Fruit fly (Drosophila melanogaster) whole organism, embryonic: Measurements from ENCODE around the gene CG43163.

ENCODE experiments used
- CG11085 ChIP-seq: fragments of 200-800 bp; sonication (Bioruptor generic); IDR thresholded peaks from 2 replicates; pipeline ENCODE4 v1.3.6; 2022; ENCODE audit warnings: missing biosample characterization, missing genetic modification characterization
- CG11247 ChIP-seq: fragments of 200-800 bp; sonication (Bioruptor generic); IDR thresholded peaks from 2 replicates; pipeline ENCODE4 v1.3.6; 2022; ENCODE audit warnings: missing biosample characterization, missing genetic modification characterization
- CG15601 ChIP-seq: fragments of 200-800 bp; sonication (Bioruptor generic); optimal IDR thresholded peaks from 3 replicates; lab custom pipeline; 2019; ENCODE audit warnings: missing biosample characterization, mild to moderate bottlenecking, missing genetic modification characterization, moderate library complexity
- CG1602 ChIP-seq: fragments of 200-800 bp; sonication (Bioruptor generic); optimal IDR thresholded peaks from 3 replicates; lab custom pipeline; 2016; ENCODE audit warnings: missing biosample characterization, missing genetic modification characterization
- CG16815 ChIP-seq: fragments of 200-800 bp; sonication (Bioruptor generic); optimal IDR thresholded peaks from 3 replicates; lab custom pipeline; 2017; ENCODE audit warnings: missing biosample characterization, mild to moderate bottlenecking, missing genetic modification characterization
- CG2199 ChIP-seq: fragments of 200-800 bp; sonication (Bioruptor generic); IDR thresholded peaks from 3 replicates; pipeline ENCODE4 v1.3.6; 2022; ENCODE audit warnings: missing biosample characterization, missing genetic modification characterization
- CG30403 ChIP-seq: fragments of 200-800 bp; sonication (Bioruptor generic); optimal IDR thresholded peaks from 3 replicates; lab custom pipeline; 2016; ENCODE audit warnings: missing biosample characterization, missing genetic modification characterization
- CG31441 ChIP-seq: fragments of 200-800 bp; sonication (Bioruptor generic); IDR thresholded peaks from 2 replicates; pipeline ENCODE4 v1.3.6; 2022; ENCODE audit warnings: missing biosample characterization, missing genetic modification characterization
- CG33213 ChIP-seq: fragments of 200-800 bp; sonication (Bioruptor generic); optimal IDR thresholded peaks from 3 replicates; lab custom pipeline; 2016; ENCODE audit warnings: missing biosample characterization, missing genetic modification characterization
- CG33557 ChIP-seq: fragments of 200-800 bp; sonication (Bioruptor generic); optimal IDR thresholded peaks from 2 replicates; lab custom pipeline; 2019; ENCODE audit warnings: missing biosample characterization, mild to moderate bottlenecking, missing genetic modification characterization, moderate library complexity
- CG3726 ChIP-seq: fragments of 200-800 bp; sonication (Bioruptor generic); IDR thresholded peaks from 3 replicates; pipeline ENCODE4, ENCODE4 v1.3.6; 2022; ENCODE audit warnings: missing biosample characterization, missing genetic modification characterization
- CG4282 ChIP-seq: fragments of 200-800 bp; sonication (Bioruptor generic); optimal IDR thresholded peaks from 2 replicates; lab custom pipeline; 2016; ENCODE audit warnings: missing biosample characterization, missing genetic modification characterization
- CG4404 ChIP-seq: fragments of 200-800 bp; sonication (Bioruptor generic); IDR thresholded peaks from 2 replicates; pipeline ENCODE4 v1.3.6; 2022; ENCODE audit warnings: missing biosample characterization, missing genetic modification characterization
- CG6813 ChIP-seq: fragments of 200-800 bp; sonication (Bioruptor generic); optimal IDR thresholded peaks from 2 replicates; lab custom pipeline; 2017; ENCODE audit warnings: missing biosample characterization, missing genetic modification characterization, mild to moderate bottlenecking, moderate library complexity, missing genetic modification reagents
- CoRest ChIP-seq: fragments of 200-800 bp; sonication (Bioruptor generic); optimal IDR thresholded peaks from 3 replicates; lab custom pipeline; 2018; ENCODE audit warnings: missing biosample characterization, mild to moderate bottlenecking, missing genetic modification characterization, moderate library complexity
- D19A ChIP-seq: fragments of 200-800 bp; optimal IDR thresholded peaks from 3 replicates; lab custom pipeline; 2019; ENCODE audit warnings: missing biosample characterization, mild to moderate bottlenecking, missing genetic modification characterization, moderate library complexity
- HLH54F ChIP-seq: fragments of 200-800 bp; sonication (Bioruptor generic); optimal IDR thresholded peaks from 3 replicates; lab custom pipeline; 2016; ENCODE audit warnings: missing biosample characterization, missing genetic modification characterization
- NC2β ChIP-seq: fragments of 200-800 bp; sonication (Bioruptor generic); optimal IDR thresholded peaks from 2 replicates; lab custom pipeline; 2016; ENCODE audit warnings: missing biosample characterization, missing genetic modification characterization
- Nf-YA ChIP-seq: fragments of 200-800 bp; sonication (Bioruptor generic); IDR thresholded peaks from 2 replicates; pipeline ENCODE4 v1.3.6; 2022; ENCODE audit warnings: missing biosample characterization, missing genetic modification characterization
- Pdp1 ChIP-seq, 2 experiments: fragments of 200-800 bp; sonication (Bioruptor generic); optimal IDR thresholded peaks; 3 replicates each; lab custom pipeline; 2016; ENCODE audit warnings: missing biosample characterization in 2 of 2, missing genetic modification characterization in 2 of 2, mild to moderate bottlenecking in 1 of 2, moderate library complexity in 1 of 2
- Rfx ChIP-seq: fragments of 200-800 bp; sonication (Bioruptor generic); IDR thresholded peaks from 2 replicates; pipeline ENCODE4 v1.3.6; 2022; ENCODE audit warnings: missing biosample characterization, missing genetic modification characterization
- al ChIP-seq: fragments of 200-800 bp; sonication (Bioruptor generic); IDR thresholded peaks from 2 replicates; pipeline ENCODE4 v1.3.6; 2022; ENCODE audit warnings: missing biosample characterization, missing genetic modification characterization
- bab2 ChIP-seq: fragments of 200-800 bp; sonication (Bioruptor generic); optimal IDR thresholded peaks from 2 replicates; lab custom pipeline; 2016; ENCODE audit warnings: missing biosample characterization, missing genetic modification characterization
- chinmo ChIP-seq: fragments of 200-800 bp; sonication (Bioruptor generic); IDR thresholded peaks from 4 replicates; pipeline ENCODE4 v1.3.6; 2022; ENCODE audit warnings: missing biosample characterization, missing genetic modification characterization; ENCODE audit not compliant: partially characterized antibody
- cwo ChIP-seq: fragments of 200-800 bp; sonication (Bioruptor generic); optimal IDR thresholded peaks from 3 replicates; lab custom pipeline; 2017; ENCODE audit warnings: missing biosample characterization, missing genetic modification characterization, mild to moderate bottlenecking, moderate library complexity, missing genetic modification reagents
- danr ChIP-seq: fragments of 200-800 bp; sonication (Bioruptor generic); IDR thresholded peaks from 2 replicates; pipeline ENCODE4 v1.3.6; 2022; ENCODE audit warnings: missing biosample characterization, missing genetic modification characterization
- dati ChIP-seq: fragments of 200-800 bp; sonication (Bioruptor generic); IDR thresholded peaks from 2 replicates; pipeline ENCODE4 v1.3.6; 2022; ENCODE audit warnings: missing biosample characterization, missing genetic modification characterization
- dimm ChIP-seq: fragments of 200-800 bp; sonication (Bioruptor generic); IDR thresholded peaks from 2 replicates; pipeline ENCODE4 v1.3.6; 2022; ENCODE audit warnings: missing biosample characterization, missing genetic modification characterization
- dmrt11E ChIP-seq: fragments of 200-800 bp; sonication (Bioruptor generic); optimal IDR thresholded peaks from 3 replicates; lab custom pipeline; 2018; ENCODE audit warnings: missing biosample characterization, mild to moderate bottlenecking, missing genetic modification characterization, moderate library complexity
- ewg ChIP-seq: fragments of 200-800 bp; sonication (Bioruptor generic); optimal IDR thresholded peaks from 3 replicates; lab custom pipeline; 2017; ENCODE audit warnings: mild to moderate bottlenecking, missing biosample characterization, missing genetic modification reagents, missing genetic modification characterization
- fd96Cb ChIP-seq: fragments of 200-800 bp; sonication (Bioruptor generic); optimal IDR thresholded peaks from 2 replicates; lab custom pipeline; 2018; ENCODE audit warnings: missing biosample characterization, mild to moderate bottlenecking, missing genetic modification characterization, moderate library complexity
- gcm ChIP-seq: fragments of 200-800 bp; sonication (Bioruptor generic); optimal IDR thresholded peaks from 2 replicates; lab custom pipeline; 2019; ENCODE audit warnings: missing biosample characterization, mild to moderate bottlenecking, missing genetic modification characterization, moderate library complexity
- gem ChIP-seq: fragments of 200-800 bp; sonication (Bioruptor generic); optimal IDR thresholded peaks from 2 replicates; lab custom pipeline; 2019; ENCODE audit warnings: missing biosample characterization, mild to moderate bottlenecking, missing genetic modification characterization, moderate library complexity
- gfzf ChIP-seq: fragments of 200-800 bp; sonication (Bioruptor generic); optimal IDR thresholded peaks from 2 replicates; lab custom pipeline; 2016; ENCODE audit warnings: missing biosample characterization, mild to moderate bottlenecking, missing genetic modification characterization, moderate library complexity
- grn ChIP-seq: fragments of 200-800 bp; sonication (Bioruptor generic); optimal IDR thresholded peaks from 3 replicates; lab custom pipeline; 2017; ENCODE audit warnings: missing biosample characterization, missing genetic modification characterization
- hb ChIP-seq: fragments of 200-800 bp; sonication (Bioruptor generic); IDR thresholded peaks from 3 replicates; pipeline ENCODE4 v1.3.6; 2022; ENCODE audit warnings: missing biosample characterization, missing genetic modification characterization; ENCODE audit not compliant: partially characterized antibody
- hth ChIP-seq: fragments of >200 bp; optimal IDR thresholded peaks from 2 replicates; lab custom pipeline; 2017; ENCODE audit warnings: inconsistent platforms
- lov ChIP-seq, 2 experiments: fragments of 200-800 bp in 1 of 2; fragments of >200 bp in 1 of 2; sonication (Bioruptor generic) in 1 of 2; IDR thresholded peaks in 1 of 2; optimal IDR thresholded peaks in 1 of 2; 2 replicates in 1 of 2; 3 replicates in 1 of 2; pipeline versions ENCODE4 v1.3.6 to Lab custom; 2017 to 2022; ENCODE audit warnings: missing biosample characterization in 1 of 2, missing genetic modification characterization in 1 of 2
- otp ChIP-seq: fragments of 200-800 bp; sonication (Bioruptor generic); IDR thresholded peaks from 3 replicates; pipeline ENCODE4, ENCODE4 v1.3.6; 2022; ENCODE audit warnings: missing biosample characterization, missing genetic modification characterization
- pb ChIP-seq: fragments of 200-800 bp; sonication (Bioruptor generic); optimal IDR thresholded peaks from 3 replicates; lab custom pipeline; 2016; ENCODE audit warnings: missing biosample characterization, missing genetic modification characterization
- prd ChIP-seq, 3 experiments: fragments of >200 bp in 2 of 3; fragments of 200-800 bp in 1 of 3; sonication (Bioruptor generic) in 1 of 3; optimal IDR thresholded peaks in 2 of 3; IDR thresholded peaks in 1 of 3; 2 replicates in 2 of 3; 3 replicates in 1 of 3; pipeline versions ENCODE4 v1.3.6 to Lab custom; 2017 to 2022; ENCODE audit warnings: missing biosample characterization in 1 of 3, missing genetic modification characterization in 1 of 3
- repo ChIP-seq: fragments of 200-800 bp; sonication (Bioruptor generic); optimal IDR thresholded peaks from 2 replicates; lab custom pipeline; 2016; ENCODE audit warnings: missing biosample characterization, missing genetic modification characterization
- sens ChIP-seq: fragments of 200-800 bp; sonication (Bioruptor generic); peaks from one replicate; lab custom pipeline; 2016; ENCODE audit warnings: missing biosample characterization, missing genetic modification characterization
- shn ChIP-seq: fragments of 200-800 bp; sonication (Bioruptor generic); optimal IDR thresholded peaks from 3 replicates; lab custom pipeline; 2016; ENCODE audit warnings: missing biosample characterization, missing genetic modification characterization
- sug ChIP-seq: fragments of 200-800 bp; optimal IDR thresholded peaks from 2 replicates; lab custom pipeline; 2019; ENCODE audit warnings: missing biosample characterization, mild to moderate bottlenecking, missing genetic modification characterization, moderate library complexity
- tna ChIP-seq: fragments of 200-800 bp; sonication (Bioruptor generic); IDR thresholded peaks from 2 replicates; pipeline ENCODE4 v1.3.6; 2022; ENCODE audit warnings: missing biosample characterization, missing genetic modification characterization; ENCODE audit not compliant: partially characterized antibody
- unpg ChIP-seq: fragments of 200-800 bp; sonication (Bioruptor generic); optimal IDR thresholded peaks from 3 replicates; lab custom pipeline; 2018; ENCODE audit warnings: missing biosample characterization, mild to moderate bottlenecking, missing genetic modification characterization, moderate library complexity
- wek ChIP-seq: fragments of 200-800 bp; sonication (Bioruptor generic); optimal IDR thresholded peaks from 3 replicates; lab custom pipeline; 2018; ENCODE audit warnings: missing biosample characterization, mild to moderate bottlenecking, missing genetic modification characterization, moderate library complexity
- zf30C ChIP-seq: fragments of 200-800 bp; sonication (Bioruptor generic); optimal IDR thresholded peaks from 3 replicates; lab custom pipeline; 2018; ENCODE audit warnings: missing biosample characterization, mild to moderate bottlenecking, missing genetic modification characterization

CG43163 gene

dm6 chr3L:8543866-8544265 lies 36.9 kb upstream of the CG43163 start (continued):
- TF ChIP-seq CG4404 (GFP tag; lab: Robert Waterston, UW) = no peak

dm6 chr3L:8542213-8542612 lies 35.3 kb upstream of the CG43163 start:
- TF ChIP-seq zf30C (peak; percentile 4), grn (GFP tag; lab: Kevin White, UChicago) (no peak), ewg (GFP tag; lab: Kevin White, UChicago) (no peak), CG11085 (no peak), CoRest (tag; lab: Kevin White, UChicago) (no peak), chinmo (no peak), CG4282 (no peak), bab2 (GFP tag; lab: Kevin White, UChicago) (no peak), danr (no peak), fd96Cb (tag; lab: Kevin White, UChicago) (no peak), CG2199 (GFP tag; lab: Robert Waterston, UW) (no peak), prd (optimal IDR thresholded peaks at IDR 0.05; lab: Kevin White, UChicago) (no peak), prd (GFP tag; IDR thresholded peaks at IDR 0.05; lab: Robert Waterston, UW) (0 out of 3 replicates have a peak, but pooled peaks have one; percentile 40), Pdp1 (GFP tag; optimal IDR thresholded peaks at IDR 0.05; lab: Kevin White, UChicago) (peak in 1 of 2 experiments; percentile 5), gcm (GFP tag; lab: Kevin White, UChicago) (no peak), CG31441 (GFP tag; lab: Robert Waterston, UW) (0 out of 2 replicates have a peak, but pooled peaks have one; percentile 32), HLH54F (GFP tag; lab: Kevin White, UChicago) (no peak), CG33557 (GFP tag; lab: Kevin White, UChicago) (no peak), Nf-YA (GFP tag; lab: Robert Waterston, UW) (no peak), otp (GFP tag; lab: Robert Waterston, UW) (no peak), CG1602 (GFP tag; lab: Kevin White, UChicago) (peak; percentile 12), gfzf (GFP tag; lab: Kevin White, UChicago) (no peak), shn (GFP tag; lab: Kevin White, UChicago) (no peak), CG6813 (no peak), cwo (GFP tag; lab: Kevin White, UChicago) (no peak), D19A (tag; lab: Kevin White, UChicago) (peak; percentile 6), CG33213 (GFP tag; lab: Kevin White, UChicago) (no peak), dmrt11E (tag; lab: Kevin White, UChicago) (peak; percentile 49), al (GFP tag; lab: Robert Waterston, UW) (no peak), CG16815 (GFP tag; lab: Kevin White, UChicago) (no peak), NC2β (GFP tag; lab: Kevin White, UChicago) (no peak), sens (GFP tag; lab: Kevin White, UChicago) (peak; percentile 52), dati (GFP tag; lab: Robert Waterston, UW) (no peak), lov (optimal IDR thresholded peaks at IDR 0.05; lab: Kevin White, UChicago) (no peak), lov (GFP tag; IDR thresholded peaks at IDR 0.05; lab: Robert Waterston, UW) (no peak), pb (no peak), CG30403 (GFP tag; lab: Kevin White, UChicago) (peak; percentile 17), dimm (GFP tag; lab: Robert Waterston, UW) (no peak), CG15601 (tag; lab: Kevin White, UChicago) (no peak), CG3726 (GFP tag; lab: Robert Waterston, UW) (no peak), tna (no peak), hb (GFP tag; lab: Robert Waterston, UW) (no peak), hth (lab: Kevin White, UChicago) (no peak), wek (GFP tag; lab: Kevin White, UChicago) (no peak), Rfx (GFP tag; lab: Robert Waterston, UW) (no peak), sug (tag; lab: Kevin White, UChicago) (no peak), gem (tag; lab: Kevin White, UChicago) (peak; percentile 55), unpg (GFP tag; lab: Kevin White, UChicago) (peak; percentile 25), CG11247 (GFP tag; lab: Robert Waterston, UW) (no peak), repo (no peak)
